Worm (Caenorhabditis elegans) whole organism, L4 larva: ENCODE results near the gene C06E4.8.

Experiments used
- ctbp-1 ChIP-seq: fragments of 200-800 bp; sonication (Bioruptor generic); IDR thresholded peaks from 2 replicates; pipeline ENCODE4 v1.3.6; 2022; ENCODE audit warnings: missing genetic modification reagents, missing genetic modification characterization, missing compliant biosample characterization
- fkh-10 ChIP-seq: fragments of 150-350 bp; optimal IDR thresholded peaks from 2 replicates; lab custom pipeline; 2014; ENCODE audit warnings: missing biosample characterization, missing genetic modification reagents, missing genetic modification characterization
- jun-1 ChIP-seq: fragments of 150-350 bp; optimal IDR thresholded peaks from 2 replicates; lab custom pipeline; 2014; ENCODE audit warnings: missing biosample characterization, missing genetic modification reagents, missing genetic modification characterization
- lin-13 ChIP-seq: fragments of 150-350 bp; optimal IDR thresholded peaks from 2 replicates; lab custom pipeline; 2014; ENCODE audit warnings: missing biosample characterization, missing genetic modification reagents, missing genetic modification characterization
- nhr-237 ChIP-seq: sonication (generic microtip); optimal IDR thresholded peaks from 2 replicates; lab custom pipeline; 2017; ENCODE audit warnings: missing biosample characterization, missing genetic modification characterization

DNA sequence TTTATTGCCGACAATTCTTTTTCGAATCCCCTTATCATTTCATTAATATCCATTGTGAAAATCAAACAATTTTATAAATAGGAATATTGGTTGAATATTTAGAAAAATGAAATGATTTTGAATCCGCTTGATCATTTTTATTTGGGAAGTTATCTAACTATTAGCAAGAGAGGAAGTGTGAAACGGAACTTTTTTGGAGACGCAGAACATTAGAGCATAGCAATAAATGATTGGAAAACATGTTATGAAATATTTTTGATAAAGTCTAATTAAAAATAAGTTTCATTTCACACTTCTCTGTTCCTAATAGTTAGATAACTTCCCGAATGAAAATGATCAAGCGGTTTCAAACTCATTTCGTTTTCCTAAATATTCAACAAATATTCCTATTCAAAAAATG lies 1.8 kb upstream of the C06E4.8 start, which contains the start of gene F42C5.3:
- no peak for TF ChIP-seq nhr-237
- TF ChIP-seq lin-13 (GFP tag; lab: Kevin White, UChicago) = no peak
- TF ChIP-seq ctbp-1 (GFP tag; lab: Robert Waterston, UW) = no peak
- TF ChIP-seq jun-1 (tag; lab: Kevin White, UChicago) = no peak
- no peak for TF ChIP-seq fkh-10 (GFP tag; lab: Kevin White, UChicago)
